Worm (Caenorhabditis elegans) whole organism, L4 larva: Measurements from ENCODE around the gene C08E8.4.

Experiments used
- D1046.2 ChIP-seq: fragments of 200-800 bp; sonication (Bioruptor generic); IDR thresholded peaks from 2 replicates; pipeline ENCODE4 v1.3.6; 2022; ENCODE audit warnings: missing genetic modification characterization, missing compliant biosample characterization
- F37D6.2 ChIP-seq: sonication (generic microtip); optimal IDR thresholded peaks from 2 replicates; lab custom pipeline; 2016; ENCODE audit warnings: mild to moderate bottlenecking, missing genetic modification characterization, missing compliant biosample characterization
- Y48G9A.11 ChIP-seq: fragments of 200-800 bp; sonication (Bioruptor generic); IDR thresholded peaks from 2 replicates; pipeline ENCODE4 v1.3.6; 2022; ENCODE audit warnings: missing genetic modification reagents, missing genetic modification characterization, missing compliant biosample characterization
- Y75B8A.6 ChIP-seq: fragments of 200-800 bp; sonication (Bioruptor generic); IDR thresholded peaks from 2 replicates; pipeline ENCODE4 v1.3.6; 2022; ENCODE audit warnings: missing genetic modification reagents, missing genetic modification characterization, missing compliant biosample characterization
- aha-1 ChIP-seq: fragments of 150-350 bp; peaks from one replicate; lab custom pipeline; 2014; ENCODE audit warnings: missing biosample characterization, missing genetic modification characterization
- ama-1 ChIP-seq: fragments of 150-350 bp; optimal IDR thresholded peaks from 2 replicates; lab custom pipeline; 2014; ENCODE audit warnings: inconsistent platforms, mixed read lengths
- ceh-44 ChIP-seq: fragments of 200-800 bp; sonication (Bioruptor generic); IDR thresholded peaks from 2 replicates; pipeline ENCODE4 v1.3.6; 2022; ENCODE audit warnings: missing genetic modification reagents, missing genetic modification characterization, missing compliant biosample characterization
- ceh-62 ChIP-seq: sonication (generic microtip); optimal IDR thresholded peaks from 2 replicates; lab custom pipeline; 2017; ENCODE audit warnings: missing biosample characterization, missing genetic modification characterization
- ces-1 ChIP-seq: fragments of 150-350 bp; sonication (generic microtip); optimal IDR thresholded peaks from 4 replicates; lab custom pipeline; 2014; ENCODE audit warnings: missing biosample characterization, missing genetic modification reagents, missing genetic modification characterization
- ctbp-1 ChIP-seq: fragments of 200-800 bp; sonication (Bioruptor generic); IDR thresholded peaks from 2 replicates; pipeline ENCODE4 v1.3.6; 2022; ENCODE audit warnings: missing genetic modification reagents, missing genetic modification characterization, missing compliant biosample characterization
- daf-12 ChIP-seq: fragments of 150-350 bp; optimal IDR thresholded peaks from 2 replicates; lab custom pipeline; 2014; ENCODE audit warnings: missing biosample characterization, missing genetic modification reagents, missing genetic modification characterization
- daf-16 ChIP-seq, 3 experiments: sonication (generic microtip); optimal IDR thresholded peaks; 2 replicates each; lab custom pipeline; 2016 to 2017; ENCODE audit warnings: missing genetic modification characterization in 3 of 3, missing genetic modification reagents in 3 of 3, mild to moderate bottlenecking in 2 of 3, missing compliant biosample characterization in 2 of 3, missing biosample characterization in 1 of 3, moderate library complexity in 1 of 3
- daf-19 ChIP-seq: fragments of 200-800 bp; sonication (Bioruptor generic); conservative IDR thresholded peaks from 2 replicates; pipeline ENCODE4 v1.3.6; 2022; ENCODE audit warnings: missing genetic modification characterization, missing compliant biosample characterization
- dmd-6 ChIP-seq: fragments of 200-800 bp; sonication (Bioruptor generic); IDR thresholded peaks from 2 replicates; pipeline ENCODE4 v1.3.6; 2022; ENCODE audit warnings: missing genetic modification reagents, missing genetic modification characterization, missing compliant biosample characterization
- dmd-8 ChIP-seq: fragments of 200-800 bp; sonication (Bioruptor generic); IDR thresholded peaks from 2 replicates; pipeline ENCODE4 v1.3.6; 2022; ENCODE audit warnings: missing genetic modification characterization, missing compliant biosample characterization
- dpl-1 ChIP-seq: fragments of 150-350 bp; optimal IDR thresholded peaks from 2 replicates; lab custom pipeline; 2014; ENCODE audit warnings: missing biosample characterization, missing genetic modification reagents, missing genetic modification characterization
- dve-1 ChIP-seq: sonication (generic microtip); optimal IDR thresholded peaks from 2 replicates; lab custom pipeline; 2017; ENCODE audit warnings: antibody characterized with exemption, mild to moderate bottlenecking, missing genetic modification characterization, missing compliant biosample characterization; ENCODE audit not compliant: insufficient read depth
- egl-43 ChIP-seq: fragments of 200-800 bp; sonication (Bioruptor generic); IDR thresholded peaks from 2 replicates; pipeline ENCODE4 v1.3.6; 2022; ENCODE audit warnings: missing genetic modification reagents, missing genetic modification characterization, missing compliant biosample characterization
- fkh-10 ChIP-seq: fragments of 150-350 bp; optimal IDR thresholded peaks from 2 replicates; lab custom pipeline; 2014; ENCODE audit warnings: missing biosample characterization, missing genetic modification reagents, missing genetic modification characterization
- lin-13 ChIP-seq: fragments of 150-350 bp; optimal IDR thresholded peaks from 2 replicates; lab custom pipeline; 2014; ENCODE audit warnings: missing biosample characterization, missing genetic modification reagents, missing genetic modification characterization
- lin-39 ChIP-seq: fragments of 150-350 bp; optimal IDR thresholded peaks from 2 replicates; lab custom pipeline; 2014; ENCODE audit warnings: missing biosample characterization, missing genetic modification reagents, missing genetic modification characterization
- lsy-2 ChIP-seq, 2 experiments: fragments of 150-350 bp in 1 of 2; sonication (generic microtip) in 1 of 2; optimal IDR thresholded peaks; 2 replicates each; lab custom pipeline; 2014 to 2017; ENCODE audit warnings: missing biosample characterization in 2 of 2, missing genetic modification characterization in 2 of 2
- madf-9 ChIP-seq: fragments of 200-800 bp; sonication (Bioruptor generic); conservative IDR thresholded peaks from 2 replicates; pipeline ENCODE4 v1.3.6; 2022; ENCODE audit warnings: missing genetic modification reagents, missing genetic modification characterization, missing compliant biosample characterization
- mdt-29 ChIP-seq: fragments of 200-800 bp; sonication (Bioruptor generic); IDR thresholded peaks from 2 replicates; pipeline ENCODE4 v1.3.6; 2022; ENCODE audit warnings: missing genetic modification reagents, missing genetic modification characterization, missing compliant biosample characterization
- mep-1 ChIP-seq: fragments of 150-350 bp; sonication (generic microtip); optimal IDR thresholded peaks from 3 replicates; lab custom pipeline; 2014; ENCODE audit warnings: missing biosample characterization, missing genetic modification characterization
- mxl-2 ChIP-seq: fragments of 200-800 bp; sonication (Bioruptor generic); conservative IDR thresholded peaks from 2 replicates; pipeline ENCODE4 v1.3.6; 2022; ENCODE audit warnings: missing genetic modification reagents, missing genetic modification characterization, missing compliant biosample characterization
- nhr-111 ChIP-seq: fragments of 200-800 bp; sonication (Bioruptor generic); optimal IDR thresholded peaks from 2 replicates; lab custom pipeline; 2018; ENCODE audit warnings: mild to moderate bottlenecking, missing genetic modification characterization, missing compliant biosample characterization
- nhr-25 ChIP-seq: sonication (generic microtip); optimal IDR thresholded peaks from 2 replicates; lab custom pipeline; 2017; ENCODE audit warnings: missing genetic modification characterization, mild to moderate bottlenecking, missing compliant biosample characterization, antibody characterized with exemption, moderate library complexity, borderline replicate concordance; ENCODE audit not compliant: insufficient read depth
- nhr-41 ChIP-seq: fragments of 200-800 bp; sonication (Bioruptor generic); IDR thresholded peaks from 2 replicates; pipeline ENCODE4 v1.3.6; 2022; ENCODE audit warnings: missing genetic modification reagents, missing genetic modification characterization, missing compliant biosample characterization
- nhr-6 ChIP-seq: fragments of 150-350 bp; optimal IDR thresholded peaks from 2 replicates; lab custom pipeline; 2014; ENCODE audit warnings: missing biosample characterization, missing genetic modification characterization
- nhr-76 ChIP-seq: fragments of 150-350 bp; optimal IDR thresholded peaks from 2 replicates; lab custom pipeline; 2014; ENCODE audit warnings: missing biosample characterization, missing genetic modification characterization
- nhr-77 ChIP-seq: fragments of 150-350 bp; optimal IDR thresholded peaks from 2 replicates; lab custom pipeline; 2014; ENCODE audit warnings: missing biosample characterization, missing genetic modification characterization
- pqm-1 ChIP-seq: sonication (generic microtip); optimal IDR thresholded peaks from 2 replicates; lab custom pipeline; 2017; ENCODE audit warnings: missing biosample characterization, missing genetic modification characterization
- rbr-2 ChIP-seq: sonication (generic microtip); optimal IDR thresholded peaks from 2 replicates; lab custom pipeline; 2016; ENCODE audit warnings: missing genotype, missing genetic modification characterization, missing compliant biosample characterization
- sdz-12 ChIP-seq: fragments of 200-800 bp; sonication (Bioruptor generic); optimal IDR thresholded peaks from 2 replicates; lab custom pipeline; 2018; ENCODE audit warnings: mild to moderate bottlenecking, missing genetic modification characterization, missing compliant biosample characterization
- snpc-4 ChIP-seq: fragments of 150-350 bp; optimal IDR thresholded peaks from 2 replicates; lab custom pipeline; 2014; ENCODE audit warnings: missing biosample characterization, missing genetic modification characterization
- spr-1 ChIP-seq: sonication (generic microtip); optimal IDR thresholded peaks from 2 replicates; lab custom pipeline; 2016; ENCODE audit warnings: mild to moderate bottlenecking, missing genetic modification characterization, missing compliant biosample characterization
- spr-3 ChIP-seq: fragments of 200-800 bp; sonication (Bioruptor generic); optimal IDR thresholded peaks from 2 replicates; lab custom pipeline; 2018; ENCODE audit warnings: mild to moderate bottlenecking, missing genetic modification characterization, missing compliant biosample characterization
- unc-130 ChIP-seq: sonication (generic microtip); optimal IDR thresholded peaks from 2 replicates; lab custom pipeline; 2016; ENCODE audit warnings: missing genetic modification reagents, missing genetic modification characterization, missing compliant biosample characterization
- zfp-2 ChIP-seq: sonication (generic microtip); optimal IDR thresholded peaks from 2 replicates; lab custom pipeline; 2016; ENCODE audit warnings: mild to moderate bottlenecking, missing genetic modification characterization, missing compliant biosample characterization
- zfp-3 ChIP-seq: fragments of 200-800 bp; sonication (Bioruptor generic); conservative IDR thresholded peaks from 2 replicates; pipeline ENCODE4 v1.3.6; 2022; ENCODE audit warnings: missing genetic modification reagents, missing genetic modification characterization, missing compliant biosample characterization
- zip-11 ChIP-seq: fragments of 200-800 bp; sonication (Bioruptor generic); IDR thresholded peaks from 2 replicates; pipeline ENCODE4 v1.3.6; 2022; ENCODE audit warnings: missing genetic modification characterization, missing compliant biosample characterization
- ztf-11 ChIP-seq: fragments of 150-350 bp; optimal IDR thresholded peaks from 2 replicates; lab custom pipeline; 2014; ENCODE audit warnings: missing biosample characterization, missing genetic modification characterization

C08E8.4 gene

ce11 chrV:18355742-18356141, 15.9 kb upstream of the C08E8.4 start, which contains the start of gene C08E8.2:
C08E8.2 (minus strand) TSS chrV:18355842.
- no peak for TF ChIP-seq nhr-6 (tag; lab: Kevin White, UChicago)
- no peak for TF ChIP-seq lsy-2 (tag; optimal IDR thresholded peaks at IDR 0.05; lab: Kevin White, UChicago)
- no peak for TF ChIP-seq fkh-10 (GFP tag; lab: Kevin White, UChicago)
- no peak for TF ChIP-seq snpc-4 (tag; lab: Kevin White, UChicago)
- no peak for TF ChIP-seq ama-1 (lab: Kevin White, UChicago)
- TF ChIP-seq unc-130 (GFP tag; lab: Kevin White, UChicago) = no peak
- TF ChIP-seq dpl-1 (GFP tag; lab: Kevin White, UChicago) = no peak
- TF ChIP-seq lin-13 (GFP tag; lab: Kevin White, UChicago) = no peak
- TF ChIP-seq spr-3 (GFP tag; lab: Kevin White, UChicago) = no peak
- TF ChIP-seq rbr-2 (tag; lab: Kevin White, UChicago) = no peak
- TF ChIP-seq daf-12 (tag; lab: Kevin White, UChicago) = no peak
- TF ChIP-seq ces-1 (GFP tag; lab: Kevin White, UChicago) = no peak
- TF ChIP-seq sdz-12 = no peak
- TF ChIP-seq spr-1 = no peak
- TF ChIP-seq nhr-41 (GFP tag; lab: Robert Waterston, UW) = no peak
- no peak for TF ChIP-seq nhr-77 (tag; lab: Kevin White, UChicago)
- no peak for TF ChIP-seq dmd-6 (GFP tag; lab: Robert Waterston, UW)
- TF ChIP-seq ceh-44 (GFP tag; lab: Robert Waterston, UW) = no peak
- TF ChIP-seq dve-1 (tag; lab: Kevin White, UChicago) = no peak
- TF ChIP-seq zfp-3 (GFP tag; lab: Robert Waterston, UW) = no peak

- TF ChIP-seq aha-1 (peak; percentile 68), mxl-2 (GFP tag; lab: Robert Waterston, UW) (no peak)
These were observed 11.8 kb upstream of the C08E8.4 start, which contains the start of gene C08E8.5 for ce11 chrV:18359888-18360287. C08E8.5 (minus strand) TSS chrV:18359988.

DNA sequence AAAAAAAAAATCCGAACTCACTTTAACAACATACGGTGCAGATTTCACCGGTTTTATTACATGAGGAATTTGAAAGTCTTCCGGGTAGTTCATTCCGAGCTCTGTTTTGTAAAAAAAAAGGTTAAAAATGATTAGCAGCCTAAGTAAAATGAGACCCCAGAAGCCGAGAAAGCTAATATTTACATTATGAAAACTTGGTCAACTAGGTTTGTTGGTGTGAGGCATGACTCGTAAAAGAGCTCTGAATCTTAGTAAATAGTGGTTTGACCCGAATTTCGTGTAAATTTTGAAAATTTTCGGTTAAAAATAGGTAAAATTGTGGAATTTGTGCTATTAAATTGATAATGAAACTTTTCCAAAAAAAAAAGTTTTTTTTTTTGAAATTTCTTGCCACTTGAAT, 9.2 kb upstream of the C08E8.4 start, which contains the start of gene C08E8.1:
Gene C08E8.1 (minus strand): TSS at position 101 of the 400 bp plus-strand sequence.
- TF ChIP-seq daf-19 (no peak), dmd-8 (GFP tag; lab: Robert Waterston, UW) (no peak), ztf-11 (tag; lab: Kevin White, UChicago) (no peak), pqm-1 (tag; lab: Kevin White, UChicago) (no peak), Y75B8A.6 (no peak), Y48G9A.11 (GFP tag; lab: Robert Waterston, UW) (no peak), dpl-1 (GFP tag; lab: Kevin White, UChicago) (no peak), mdt-29 (GFP tag; lab: Robert Waterston, UW) (no peak), ctbp-1 (GFP tag; lab: Robert Waterston, UW) (no peak), madf-9 (no peak), ceh-44 (GFP tag; lab: Robert Waterston, UW) (no peak), nhr-41 (GFP tag; lab: Robert Waterston, UW) (no peak), mxl-2 (GFP tag; lab: Robert Waterston, UW) (no peak), aha-1 (no peak), ces-1 (GFP tag; lab: Kevin White, UChicago) (no peak), F37D6.2 (no peak)

DNA sequence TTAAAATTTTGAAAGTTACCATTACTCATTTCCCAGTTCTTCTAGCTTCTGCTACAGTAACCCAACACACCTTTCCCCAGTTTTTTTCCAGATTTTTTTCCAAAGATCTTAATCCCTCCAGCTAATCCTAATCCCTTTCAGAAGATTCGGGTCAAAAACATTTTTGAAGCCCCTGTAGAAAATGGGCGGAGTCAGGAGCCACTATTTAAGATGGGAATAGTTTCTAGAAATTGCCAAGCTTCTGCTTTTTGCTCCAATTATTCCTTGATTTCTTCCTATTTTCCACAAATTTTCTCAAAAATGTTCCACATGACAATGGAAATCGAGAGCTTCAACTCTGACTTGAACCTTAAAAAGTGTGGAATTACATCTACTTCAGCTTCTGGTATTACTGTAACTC, 7.1 kb upstream of the C08E8.4 start, which contains the start of gene C08E8.9:
Gene C08E8.9 (plus strand): TSS at position 301 of the 400 bp plus-strand sequence.
- no peak for TF ChIP-seq daf-12 (tag; lab: Kevin White, UChicago)
- TF ChIP-seq ctbp-1 (GFP tag; lab: Robert Waterston, UW) = no peak
- no peak for TF ChIP-seq nhr-76 (tag; lab: Kevin White, UChicago)
- TF ChIP-seq zfp-3 (GFP tag; lab: Robert Waterston, UW) = no peak
- no peak for TF ChIP-seq zfp-2 (tag; lab: Kevin White, UChicago)
- TF ChIP-seq egl-43 (GFP tag; lab: Robert Waterston, UW) = no peak
- TF ChIP-seq sdz-12 = no peak
- TF ChIP-seq nhr-6 (tag; lab: Kevin White, UChicago) = no peak
- TF ChIP-seq nhr-111 (GFP tag; lab: Kevin White, UChicago) = no peak
- no peak for TF ChIP-seq daf-16 (GFP tag; optimal IDR thresholded peaks at IDR 0.05; lab: Kevin White, UChicago)
- TF ChIP-seq daf-16 (tag; optimal IDR thresholded peaks at IDR 0.05; lab: Kevin White, UChicago) = no peak
- no peak for TF ChIP-seq unc-130 (GFP tag; lab: Kevin White, UChicago)
- no peak for TF ChIP-seq lin-39 (tag; lab: Kevin White, UChicago)
- no peak for TF ChIP-seq nhr-25 (tag; lab: Kevin White, UChicago)
- TF ChIP-seq dmd-6 (GFP tag; lab: Robert Waterston, UW) = no peak
- no peak for TF ChIP-seq D1046.2
- no peak for TF ChIP-seq zip-11 (GFP tag; lab: Robert Waterston, UW)
- no peak for TF ChIP-seq ceh-44 (GFP tag; lab: Robert Waterston, UW)
- no peak for TF ChIP-seq mep-1 (tag; lab: Kevin White, UChicago)
- TF ChIP-seq ceh-62 (tag; lab: Kevin White, UChicago) = no peak
- TF ChIP-seq spr-1 = no peak
